Worm (Caenorhabditis elegans) whole organism, L4 larva: ENCODE data around the gene ftn-1.

Source experiments
- F10B5.3 ChIP-seq: sonication (generic microtip); optimal IDR thresholded peaks from 2 replicates; lab custom pipeline; 2016; ENCODE audit warnings: mild to moderate bottlenecking, missing genetic modification characterization, missing compliant biosample characterization
- F44E2.7 ChIP-seq: fragments of 200-800 bp; sonication (Bioruptor generic); IDR thresholded peaks from 2 replicates; pipeline ENCODE4 v2.1.2; 2022; ENCODE audit warnings: missing genetic modification characterization, missing compliant biosample characterization
- Y105C5A.15 ChIP-seq: fragments of 200-800 bp; sonication (Bioruptor generic); IDR thresholded peaks from 2 replicates; pipeline ENCODE4 v1.3.6; 2022; ENCODE audit warnings: missing genetic modification characterization, missing compliant biosample characterization
- Y75B8A.6 ChIP-seq: fragments of 200-800 bp; sonication (Bioruptor generic); IDR thresholded peaks from 2 replicates; pipeline ENCODE4 v1.3.6; 2022; ENCODE audit warnings: missing genetic modification reagents, missing genetic modification characterization, missing compliant biosample characterization
- ZK337.2 ChIP-seq: fragments of 200-800 bp; sonication (Bioruptor generic); IDR thresholded peaks from 2 replicates; pipeline ENCODE4 v1.3.6; 2022; ENCODE audit warnings: missing genetic modification reagents, missing genetic modification characterization, missing compliant biosample characterization
- ZK546.5 ChIP-seq, 2 experiments: sonication (generic microtip); optimal IDR thresholded peaks; 2 replicates each; lab custom pipeline; 2017; ENCODE audit warnings: missing biosample characterization in 2 of 2, missing genetic modification characterization in 2 of 2
- ama-1 ChIP-seq: fragments of 150-350 bp; optimal IDR thresholded peaks from 2 replicates; lab custom pipeline; 2014; ENCODE audit warnings: inconsistent platforms, mixed read lengths
- attf-4 ChIP-seq: sonication (generic microtip); optimal IDR thresholded peaks from 3 replicates; lab custom pipeline; 2017; ENCODE audit warnings: missing biosample characterization, missing genetic modification characterization
- ceh-32 ChIP-seq: sonication (generic microtip); optimal IDR thresholded peaks from 2 replicates; lab custom pipeline; 2016; ENCODE audit warnings: mild to moderate bottlenecking, missing genetic modification characterization, missing compliant biosample characterization; ENCODE audit not compliant: poor library complexity
- ceh-44 ChIP-seq: fragments of 200-800 bp; sonication (Bioruptor generic); IDR thresholded peaks from 2 replicates; pipeline ENCODE4 v1.3.6; 2022; ENCODE audit warnings: missing genetic modification reagents, missing genetic modification characterization, missing compliant biosample characterization
- ceh-82 ChIP-seq: sonication (generic microtip); optimal IDR thresholded peaks from 2 replicates; lab custom pipeline; 2017; ENCODE audit warnings: missing biosample characterization, missing genetic modification characterization
- ctbp-1 ChIP-seq: fragments of 200-800 bp; sonication (Bioruptor generic); IDR thresholded peaks from 2 replicates; pipeline ENCODE4 v1.3.6; 2022; ENCODE audit warnings: missing genetic modification reagents, missing genetic modification characterization, missing compliant biosample characterization
- daf-16 ChIP-seq, 3 experiments: sonication (generic microtip); optimal IDR thresholded peaks; 2 replicates each; lab custom pipeline; 2016 to 2017; ENCODE audit warnings: missing genetic modification characterization in 3 of 3, missing genetic modification reagents in 3 of 3, mild to moderate bottlenecking in 2 of 3, missing compliant biosample characterization in 2 of 3, missing biosample characterization in 1 of 3, moderate library complexity in 1 of 3
- dpl-1 ChIP-seq: fragments of 150-350 bp; optimal IDR thresholded peaks from 2 replicates; lab custom pipeline; 2014; ENCODE audit warnings: missing biosample characterization, missing genetic modification reagents, missing genetic modification characterization
- duxl-1 ChIP-seq: sonication (generic microtip); optimal IDR thresholded peaks from 2 replicates; lab custom pipeline; 2016; ENCODE audit warnings: mild to moderate bottlenecking, missing genetic modification characterization, moderate library complexity, missing compliant biosample characterization; ENCODE audit not compliant: poor library complexity
- egl-27 ChIP-seq: sonication (generic microtip); optimal IDR thresholded peaks from 3 replicates; lab custom pipeline; 2017; ENCODE audit warnings: missing biosample characterization, missing genetic modification reagents, missing genetic modification characterization
- egl-43 ChIP-seq: fragments of 200-800 bp; sonication (Bioruptor generic); IDR thresholded peaks from 2 replicates; pipeline ENCODE4 v1.3.6; 2022; ENCODE audit warnings: missing genetic modification reagents, missing genetic modification characterization, missing compliant biosample characterization
- fkh-10 ChIP-seq: fragments of 150-350 bp; optimal IDR thresholded peaks from 2 replicates; lab custom pipeline; 2014; ENCODE audit warnings: missing biosample characterization, missing genetic modification reagents, missing genetic modification characterization
- hif-1 ChIP-seq, 2 experiments: sonication (generic microtip); optimal IDR thresholded peaks; 2 replicates each; lab custom pipeline; 2016 to 2017; ENCODE audit warnings: missing compliant biosample characterization in 2 of 2, missing genetic modification characterization in 2 of 2, missing genetic modification reagents in 2 of 2, missing genotype in 2 of 2, mild to moderate bottlenecking in 1 of 2
- jun-1 ChIP-seq: fragments of 150-350 bp; optimal IDR thresholded peaks from 2 replicates; lab custom pipeline; 2014; ENCODE audit warnings: missing biosample characterization, missing genetic modification reagents, missing genetic modification characterization
- lin-38 ChIP-seq: fragments of 200-800 bp; sonication (Bioruptor generic); IDR thresholded peaks from 2 replicates; pipeline ENCODE4 v1.3.6; 2022; ENCODE audit warnings: missing genetic modification reagents, missing genetic modification characterization, missing compliant biosample characterization
- lir-3 ChIP-seq: sonication (generic microtip); optimal IDR thresholded peaks from 2 replicates; lab custom pipeline; 2016; ENCODE audit warnings: mild to moderate bottlenecking, missing genetic modification characterization, missing compliant biosample characterization
- lsy-2 ChIP-seq, 2 experiments: fragments of 150-350 bp in 1 of 2; sonication (generic microtip) in 1 of 2; optimal IDR thresholded peaks; 2 replicates each; lab custom pipeline; 2014 to 2017; ENCODE audit warnings: missing biosample characterization in 2 of 2, missing genetic modification characterization in 2 of 2
- mep-1 ChIP-seq: fragments of 150-350 bp; sonication (generic microtip); optimal IDR thresholded peaks from 3 replicates; lab custom pipeline; 2014; ENCODE audit warnings: missing biosample characterization, missing genetic modification characterization
- mes-2 ChIP-seq: sonication (generic microtip); optimal IDR thresholded peaks from 2 replicates; lab custom pipeline; 2016; ENCODE audit warnings: missing genotype, mild to moderate bottlenecking, missing genetic modification characterization, missing compliant biosample characterization; ENCODE audit not compliant: poor library complexity, severe bottlenecking
- mxl-2 ChIP-seq: fragments of 200-800 bp; sonication (Bioruptor generic); conservative IDR thresholded peaks from 2 replicates; pipeline ENCODE4 v1.3.6; 2022; ENCODE audit warnings: missing genetic modification reagents, missing genetic modification characterization, missing compliant biosample characterization
- mxl-3 ChIP-seq: fragments of 200-800 bp; sonication (Bioruptor generic); optimal IDR thresholded peaks from 2 replicates; lab custom pipeline; 2018; ENCODE audit warnings: mild to moderate bottlenecking, missing genetic modification characterization, missing compliant biosample characterization
- nhr-102 ChIP-seq: sonication (generic microtip); optimal IDR thresholded peaks from 2 replicates; lab custom pipeline; 2016; ENCODE audit warnings: mild to moderate bottlenecking, missing genetic modification characterization, moderate library complexity, missing compliant biosample characterization
- nhr-11 ChIP-seq: fragments of 150-350 bp; optimal IDR thresholded peaks from 2 replicates; lab custom pipeline; 2014; ENCODE audit warnings: missing biosample characterization, missing genetic modification characterization
- nhr-28 ChIP-seq: fragments of 150-350 bp; optimal IDR thresholded peaks from 2 replicates; lab custom pipeline; 2014; ENCODE audit warnings: missing biosample characterization, missing genetic modification characterization
- nhr-41 ChIP-seq: fragments of 200-800 bp; sonication (Bioruptor generic); IDR thresholded peaks from 2 replicates; pipeline ENCODE4 v1.3.6; 2022; ENCODE audit warnings: missing genetic modification reagents, missing genetic modification characterization, missing compliant biosample characterization
- nhr-6 ChIP-seq: fragments of 150-350 bp; optimal IDR thresholded peaks from 2 replicates; lab custom pipeline; 2014; ENCODE audit warnings: missing biosample characterization, missing genetic modification characterization
- php-3 ChIP-seq: fragments of 200-800 bp; sonication (Bioruptor generic); IDR thresholded peaks from 2 replicates; pipeline ENCODE4 v1.3.6; 2022; ENCODE audit warnings: missing genetic modification reagents, missing genetic modification characterization, missing compliant biosample characterization
- rbr-2 ChIP-seq: sonication (generic microtip); optimal IDR thresholded peaks from 2 replicates; lab custom pipeline; 2016; ENCODE audit warnings: missing genotype, missing genetic modification characterization, missing compliant biosample characterization
- saeg-2 ChIP-seq: fragments of 200-800 bp; sonication (Bioruptor generic); IDR thresholded peaks from 2 replicates; pipeline ENCODE4 v1.3.6; 2022; ENCODE audit warnings: missing genetic modification reagents, missing genetic modification characterization, missing compliant biosample characterization
- sdz-12 ChIP-seq: fragments of 200-800 bp; sonication (Bioruptor generic); optimal IDR thresholded peaks from 2 replicates; lab custom pipeline; 2018; ENCODE audit warnings: mild to moderate bottlenecking, missing genetic modification characterization, missing compliant biosample characterization
- snpc-1.2 ChIP-seq: fragments of 200-800 bp; sonication (Bioruptor generic); IDR thresholded peaks from 2 replicates; pipeline ENCODE4 v1.3.6; 2022; ENCODE audit warnings: missing genetic modification reagents, missing genetic modification characterization, missing compliant biosample characterization
- tra-1 ChIP-seq: fragments of 200-800 bp; sonication (Bioruptor generic); IDR thresholded peaks from 2 replicates; pipeline ENCODE4 v1.3.6; 2022; ENCODE audit warnings: missing genetic modification reagents, missing genetic modification characterization, missing compliant biosample characterization
- unc-62 ChIP-seq, 3 experiments: fragments of 150-350 bp in 1 of 3; sonication (generic microtip); optimal IDR thresholded peaks in 2 of 3; peaks in 1 of 3; 1 replicate in 1 of 3; 2 replicates in 2 of 3; lab custom pipeline; 2014 to 2017; ENCODE audit warnings: missing biosample characterization in 3 of 3, missing genetic modification characterization in 3 of 3, missing genetic modification reagents in 3 of 3, missing genotype in 1 of 3
- vab-7 ChIP-seq: fragments of 200-800 bp; sonication (Bioruptor generic); IDR thresholded peaks from 2 replicates; pipeline ENCODE4 v1.3.6; 2022; ENCODE audit warnings: missing genetic modification reagents, missing genetic modification characterization, missing compliant biosample characterization
- zfp-3 ChIP-seq: fragments of 200-800 bp; sonication (Bioruptor generic); conservative IDR thresholded peaks from 2 replicates; pipeline ENCODE4 v1.3.6; 2022; ENCODE audit warnings: missing genetic modification reagents, missing genetic modification characterization, missing compliant biosample characterization
- ztf-11 ChIP-seq: fragments of 150-350 bp; optimal IDR thresholded peaks from 2 replicates; lab custom pipeline; 2014; ENCODE audit warnings: missing biosample characterization, missing genetic modification characterization
- ztf-7 ChIP-seq: fragments of 150-350 bp; optimal IDR thresholded peaks from 2 replicates; lab custom pipeline; 2014; ENCODE audit warnings: missing biosample characterization, missing genetic modification characterization

ftn-1 gene

ce11 chrV:7547479-7547878, at the start of gene ftn-1:
TSS of gene ftn-1 (minus strand) at chrV:7547579.
- TF ChIP-seq ceh-44 (GFP tag; lab: Robert Waterston, UW) (no peak), tra-1 (no peak), Y105C5A.15 (GFP tag; lab: Robert Waterston, UW) (no peak), F44E2.7 (no peak), mxl-2 (no peak), vab-7 (GFP tag; lab: Robert Waterston, UW) (no peak), ztf-11 (tag; lab: Kevin White, UChicago) (no peak), zfp-3 (GFP tag; lab: Robert Waterston, UW) (no peak), ceh-32 (tag; lab: Kevin White, UChicago) (no peak), ama-1 (peak; percentile 37), ceh-82 (tag; lab: Kevin White, UChicago) (no peak), Y75B8A.6 (GFP tag; lab: Robert Waterston, UW) (no peak), unc-62 (GFP tag; optimal IDR thresholded peaks at IDR 0.05 in 1 of 2; lab: Kevin White, UChicago) (peak in 1 of 2 experiments; percentile 48), unc-62 (tag; optimal IDR thresholded peaks at IDR 0.05; lab: Kevin White, UChicago) (no peak), lir-3 (tag; lab: Kevin White, UChicago) (no peak), ZK337.2 (GFP tag; lab: Robert Waterston, UW) (no peak), jun-1 (tag; lab: Kevin White, UChicago) (no peak), egl-43 (GFP tag; lab: Robert Waterston, UW) (no peak), snpc-1.2 (no peak), daf-16 (GFP tag; optimal IDR thresholded peaks at IDR 0.05; lab: Kevin White, UChicago) (no peak), daf-16 (tag; optimal IDR thresholded peaks at IDR 0.05; lab: Kevin White, UChicago) (peak; percentile 74)

- TF ChIP-seq F10B5.3, result no peak
- no peak for TF ChIP-seq php-3 (GFP tag; lab: Robert Waterston, UW)
- no peak for TF ChIP-seq attf-4 (tag; lab: Kevin White, UChicago)
- TF ChIP-seq duxl-1 (tag; lab: Kevin White, UChicago), result no peak
- TF ChIP-seq ztf-7 (tag; lab: Kevin White, UChicago), result no peak
- no peak for TF ChIP-seq ceh-32 (tag; lab: Kevin White, UChicago)
- TF ChIP-seq ctbp-1 (GFP tag; lab: Robert Waterston, UW), result no peak
- no peak for TF ChIP-seq hif-1 (tag; optimal IDR thresholded peaks at IDR 0.05; lab: Kevin White, UChicago)
- no peak for TF ChIP-seq nhr-11 (tag; lab: Kevin White, UChicago)
- no peak for TF ChIP-seq ceh-44 (GFP tag; lab: Robert Waterston, UW)
- TF ChIP-seq nhr-41 (GFP tag; lab: Robert Waterston, UW), result no peak
- TF ChIP-seq saeg-2 (GFP tag; lab: Robert Waterston, UW), result no peak
- TF ChIP-seq ZK546.5 (tag; optimal IDR thresholded peaks at IDR 0.05; lab: Kevin White, UChicago), result no peak
- TF ChIP-seq nhr-6, result no peak
- no peak for TF ChIP-seq dpl-1 (GFP tag; lab: Kevin White, UChicago)
- TF ChIP-seq ceh-82 (tag; lab: Kevin White, UChicago), result no peak
These were observed 47.8 kb upstream of the ftn-1 start for ce11 chrV:7595132-7595531.

DNA sequence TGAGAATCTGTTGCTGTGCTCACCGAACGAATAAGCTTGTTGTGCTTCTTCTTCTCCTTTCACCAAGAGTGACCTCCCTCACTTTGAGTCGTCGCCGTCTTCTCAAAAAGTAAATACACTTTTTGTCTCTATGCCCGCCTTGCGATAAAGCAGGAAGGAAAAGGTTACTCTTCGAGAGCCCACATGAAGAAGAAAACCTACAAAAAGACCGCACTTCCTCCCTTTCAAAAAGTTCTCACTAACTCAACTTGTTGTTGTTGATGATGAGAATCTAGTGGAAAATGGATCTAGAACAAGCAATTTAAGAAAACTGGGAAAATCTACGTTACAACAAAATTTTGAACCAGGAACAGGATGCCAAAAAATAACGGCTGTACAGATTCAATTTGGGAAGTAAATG, 43.1 kb upstream of the ftn-1 start, which contains the start of gene C50E3.6:
C50E3.6 (minus strand) TSS at position 101 of the 400 bp plus-strand sequence.
- TF ChIP-seq ceh-82 (tag; lab: Kevin White, UChicago) (no peak), unc-62 (GFP tag; optimal IDR thresholded peaks at IDR 0.05 in 1 of 2; lab: Kevin White, UChicago) (no peak), unc-62 (tag; optimal IDR thresholded peaks at IDR 0.05; lab: Kevin White, UChicago) (no peak), fkh-10 (GFP tag; lab: Kevin White, UChicago) (peak; percentile 15), php-3 (GFP tag; lab: Robert Waterston, UW) (no peak)

ce11 chrV:7587637-7588036, 40.3 kb upstream of the ftn-1 start, which contains the start of the genes F19F10.11 and C50E3.5:
TSS of gene F19F10.11 (minus strand) at chrV:7587704.
TSS of gene C50E3.5 (plus strand) at chrV:7587996.
- TF ChIP-seq mes-2 (tag; lab: Kevin White, UChicago), result peak; percentile 73
- no peak for TF ChIP-seq ztf-11 (tag; lab: Kevin White, UChicago)
- peak; percentile 97 for TF ChIP-seq lin-38
- TF ChIP-seq ceh-82 (tag; lab: Kevin White, UChicago), result no peak
- TF ChIP-seq mxl-3 (GFP tag; lab: Kevin White, UChicago), result no peak
- TF ChIP-seq mep-1 (tag; lab: Kevin White, UChicago), result peak; percentile 24
- peak; percentile 37 for TF ChIP-seq nhr-28 (tag; lab: Kevin White, UChicago)
- TF ChIP-seq egl-27 (tag; lab: Kevin White, UChicago), result no peak
- peak; percentile 43 for TF ChIP-seq dpl-1 (GFP tag; lab: Kevin White, UChicago)
- peak in 1 of 2 experiments; percentile 71 for TF ChIP-seq lsy-2 (tag; optimal IDR thresholded peaks at IDR 0.05; lab: Kevin White, UChicago)
- no peak for TF ChIP-seq sdz-12 (GFP tag; lab: Kevin White, UChicago)
- no peak for TF ChIP-seq nhr-102 (tag; lab: Kevin White, UChicago)
- TF ChIP-seq rbr-2 (tag; lab: Kevin White, UChicago), result peak; percentile 30
- no peak for TF ChIP-seq hif-1 (tag; optimal IDR thresholded peaks at IDR 0.05; lab: Kevin White, UChicago)
- TF ChIP-seq, all 104 proteins: peak for 7
